Fruit fly (Drosophila melanogaster): ENCODE measurements around the gene CG5958.

The CG5958 gene

dm6 chr2L:7434737-7435356, 1.5 kb upstream of the CG5958 start (continued):
- TF ChIP-seq CG8089 (GFP tag; optimal IDR thresholded peaks at IDR 0.05), result no peak
- TF ChIP-seq CG42726 (GFP tag; IDR thresholded peaks at IDR 0.05; ENCODE audit: partially characterized antibody), result no peak
- TF ChIP-seq CG7987 (GFP tag; optimal IDR thresholded peaks at IDR 0.05), result no peak
- 0 out of 2 replicates have a peak, but pooled peaks have one; percentile 67 for TF ChIP-seq wdn (GFP tag; IDR thresholded peaks at IDR 0.05)
- TF ChIP-seq CG10565 (GFP tag; optimal IDR thresholded peaks at IDR 0.05), result no peak
- TF ChIP-seq Drgx (GFP tag; IDR thresholded peaks at IDR 0.05), result peak; percentile 66
- TF ChIP-seq toy (GFP tag; IDR thresholded peaks at IDR 0.05), result no peak
- TF ChIP-seq Fer1 (GFP tag; optimal IDR thresholded peaks at IDR 0.05), result peak; percentile 43
- TF ChIP-seq Hr51 (GFP tag; optimal IDR thresholded peaks at IDR 0.05), result peak in 1 of 2 experiments; percentile 28
- TF ChIP-seq CG32767 (GFP tag; IDR thresholded peaks at IDR 0.05), result peak; percentile 21; the same call in 1 of the 2 replicates
- peak; percentile 3 for TF ChIP-seq Abd-B (GFP tag; optimal IDR thresholded peaks at IDR 0.05)
- peak; percentile 43 for TF ChIP-seq PHDP (tag; optimal IDR thresholded peaks at IDR 0.05)
- TF ChIP-seq HLH54F (GFP tag; optimal IDR thresholded peaks at IDR 0.05), result no peak
- no peak for TF ChIP-seq CG17186 (GFP tag; optimal IDR thresholded peaks at IDR 0.05)
- TF ChIP-seq CG18764 (GFP tag; optimal IDR thresholded peaks at IDR 0.05), result no peak
- TF ChIP-seq trem (tag; optimal IDR thresholded peaks at IDR 0.05), result no peak
- no peak for TF ChIP-seq CG7963 (GFP tag; IDR thresholded peaks at IDR 0.05; ENCODE audit: partially characterized antibody)
- no peak for TF ChIP-seq CG30431 (GFP tag; optimal IDR thresholded peaks at IDR 0.05)
- no peak for TF ChIP-seq cad (GFP tag; optimal IDR thresholded peaks at IDR 0.05)
- TF ChIP-seq CG4404 (GFP tag; IDR thresholded peaks at IDR 0.05), result no peak
- no peak for TF ChIP-seq dati (GFP tag; IDR thresholded peaks at IDR 0.05)
- 0 out of 2 replicates have a peak, but pooled peaks have one; percentile 26 for TF ChIP-seq cas (GFP tag; IDR thresholded peaks at IDR 0.05)
- TF ChIP-seq CG13424 (tag; optimal IDR thresholded peaks at IDR 0.05), result peak; percentile 43
- no peak for TF ChIP-seq sens-2 (GFP tag; IDR thresholded peaks at IDR 0.05)
- TF ChIP-seq Ets97D (GFP tag; optimal IDR thresholded peaks at IDR 0.05), result no peak
- TF ChIP-seq gem (tag; optimal IDR thresholded peaks at IDR 0.05), result peak; percentile 54
- no peak for TF ChIP-seq Deaf1 (tag; optimal IDR thresholded peaks at IDR 0.05)
- no peak for TF ChIP-seq CG34224 (GFP tag; IDR thresholded peaks at IDR 0.05; ENCODE audit: partially characterized antibody)
- peak; percentile 5; the same call in 1 of the 3 replicates for TF ChIP-seq ken (GFP tag; IDR thresholded peaks at IDR 0.05)
- TF ChIP-seq Taf1 (GFP tag; IDR thresholded peaks at IDR 0.05), result peak; percentile 74
- no peak for TF ChIP-seq CTCF (GFP tag; optimal IDR thresholded peaks at IDR 0.05)
- TF ChIP-seq H2.0 (GFP tag; IDR thresholded peaks at IDR 0.05), result peak; percentile 35
- no peak for TF ChIP-seq schlank (tag; optimal IDR thresholded peaks at IDR 0.05)
- TF ChIP-seq eyg (GFP tag; optimal IDR thresholded peaks at IDR 0.05), result no peak
- peak; percentile 61 for TF ChIP-seq lmd (GFP tag; IDR thresholded peaks at IDR 0.05)
- no peak for TF ChIP-seq CG13287 (GFP tag; IDR thresholded peaks at IDR 0.05; ENCODE audit: partially characterized antibody)
- TF ChIP-seq bsh (GFP tag; optimal IDR thresholded peaks at IDR 0.05), result peak; percentile 26 to 45
- peak; percentile 28 for TF ChIP-seq Sox102F (GFP tag; optimal IDR thresholded peaks at IDR 0.05)
- no peak for TF ChIP-seq az2 (GFP tag; optimal IDR thresholded peaks at IDR 0.05)
- TF ChIP-seq CG4730 (GFP tag; IDR thresholded peaks at IDR 0.05), result peak; percentile 49; the same call in 1 of the 2 replicates
- TF ChIP-seq bigmax (GFP tag; optimal IDR thresholded peaks at IDR 0.05), result no peak
- peak; percentile 25 for TF ChIP-seq fd3F (GFP tag; optimal IDR thresholded peaks at IDR 0.05)
- no peak for TF ChIP-seq Jarid2 (GFP tag; optimal IDR thresholded peaks at IDR 0.05)
- no peak for TF ChIP-seq CG10543 (GFP tag; optimal IDR thresholded peaks at IDR 0.05)
- no peak for TF ChIP-seq Antp (GFP tag; optimal IDR thresholded peaks at IDR 0.05)
- no peak for TF ChIP-seq Ravus (GFP tag; IDR thresholded peaks at IDR 0.05)
- no peak for TF ChIP-seq gro (GFP tag; optimal IDR thresholded peaks at IDR 0.05)
- no peak for TF ChIP-seq YL-1 (GFP tag; optimal IDR thresholded peaks at IDR 0.05)
- TF ChIP-seq CG1024 (GFP tag; IDR thresholded peaks at IDR 0.05), result peak; percentile 48; the same call in 1 of the 2 replicates
- no peak for TF ChIP-seq CG16815 (GFP tag; optimal IDR thresholded peaks at IDR 0.05)
- TF ChIP-seq CG12942 (GFP tag; optimal IDR thresholded peaks at IDR 0.05), result no peak
